Fruit fly (Drosophila melanogaster) whole organism, embryonic: ENCODE data around the gene CG33306.

Source experiments
- B-H1 ChIP-seq: fragments of 200-800 bp; sonication (Bioruptor generic); IDR thresholded peaks from 3 replicates; pipeline ENCODE4 v1.3.6; 2022; ENCODE audit warnings: missing biosample characterization, missing genetic modification characterization
- CG10959 ChIP-seq: fragments of 200-800 bp; sonication (Bioruptor generic); IDR thresholded peaks from 2 replicates; pipeline ENCODE4 v1.3.6; 2022; ENCODE audit warnings: missing biosample characterization, missing genetic modification characterization
- CG10979 ChIP-seq: fragments of 200-800 bp; sonication (Bioruptor generic); optimal IDR thresholded peaks from 2 replicates; lab custom pipeline; 2018; ENCODE audit warnings: missing biosample characterization, mild to moderate bottlenecking, missing genetic modification characterization, moderate library complexity
- CG11093 ChIP-seq: fragments of 200-800 bp; sonication (Bioruptor generic); IDR thresholded peaks from 3 replicates; pipeline ENCODE4 v1.3.6; 2022; ENCODE audit warnings: missing biosample characterization, missing genetic modification characterization
- CG11247 ChIP-seq: fragments of 200-800 bp; sonication (Bioruptor generic); IDR thresholded peaks from 2 replicates; pipeline ENCODE4 v1.3.6; 2022; ENCODE audit warnings: missing biosample characterization, missing genetic modification characterization
- CG11695 ChIP-seq: fragments of 200-800 bp; sonication (Bioruptor generic); IDR thresholded peaks from 3 replicates; pipeline ENCODE4 v1.3.6; 2022; ENCODE audit warnings: missing biosample characterization, missing genetic modification characterization
- CG12219 ChIP-seq: fragments of 200-800 bp; sonication (Bioruptor generic); optimal IDR thresholded peaks from 3 replicates; lab custom pipeline; 2018; ENCODE audit warnings: missing biosample characterization, mild to moderate bottlenecking, missing genetic modification characterization
- CG16863 ChIP-seq: fragments of 200-800 bp; sonication (Bioruptor generic); optimal IDR thresholded peaks from 3 replicates; lab custom pipeline; 2016; ENCODE audit warnings: missing biosample characterization, missing genetic modification characterization
- CG17361 ChIP-seq: fragments of 200-800 bp; sonication (Bioruptor generic); IDR thresholded peaks from 3 replicates; pipeline ENCODE4 v1.3.6; 2022; ENCODE audit warnings: missing biosample characterization, missing genetic modification characterization
- CG17612 ChIP-seq: fragments of 200-800 bp; sonication (Bioruptor generic); IDR thresholded peaks from 2 replicates; pipeline ENCODE4 v1.3.6; 2022; ENCODE audit warnings: missing biosample characterization, missing genetic modification characterization
- CG17802 ChIP-seq: fragments of 200-800 bp; sonication (Bioruptor generic); optimal IDR thresholded peaks from 2 replicates; lab custom pipeline; 2018; ENCODE audit warnings: missing biosample characterization, mild to moderate bottlenecking, missing genetic modification characterization, moderate library complexity
- CG18262 ChIP-seq: fragments of 200-800 bp; optimal IDR thresholded peaks from 3 replicates; lab custom pipeline; 2019; ENCODE audit warnings: missing biosample characterization, mild to moderate bottlenecking, missing genetic modification characterization, moderate library complexity
- CG18599 ChIP-seq: fragments of 200-800 bp; sonication (Bioruptor generic); optimal IDR thresholded peaks from 3 replicates; lab custom pipeline; 2017; ENCODE audit warnings: missing biosample characterization, missing genetic modification characterization, mild to moderate bottlenecking, moderate library complexity, missing genetic modification reagents
- CG2889 ChIP-seq: fragments of 200-800 bp; sonication (Bioruptor generic); IDR thresholded peaks from 3 replicates; pipeline ENCODE4 v1.3.6; 2022; ENCODE audit warnings: missing biosample characterization, missing genetic modification characterization
- CG30020 ChIP-seq: fragments of 200-800 bp; optimal IDR thresholded peaks from 2 replicates; lab custom pipeline; 2019; ENCODE audit warnings: missing biosample characterization, mild to moderate bottlenecking, missing genetic modification characterization, moderate library complexity
- CG3838 ChIP-seq: fragments of 200-800 bp; sonication (Bioruptor generic); optimal IDR thresholded peaks from 3 replicates; lab custom pipeline; 2016; ENCODE audit warnings: missing biosample characterization, missing genetic modification characterization
- CG42726 ChIP-seq: fragments of 200-800 bp; sonication (Bioruptor generic); IDR thresholded peaks from 2 replicates; pipeline ENCODE4 v1.3.6; 2022; ENCODE audit warnings: missing biosample characterization, missing genetic modification characterization; ENCODE audit not compliant: partially characterized antibody
- CG4328 ChIP-seq: fragments of 200-800 bp; sonication (Bioruptor generic); optimal IDR thresholded peaks from 3 replicates; lab custom pipeline; 2017; ENCODE audit warnings: missing biosample characterization, missing genetic modification reagents, missing genetic modification characterization
- CG4854 ChIP-seq: fragments of 200-800 bp; sonication (Bioruptor generic); optimal IDR thresholded peaks from 2 replicates; lab custom pipeline; 2016; ENCODE audit warnings: missing biosample characterization, missing genetic modification characterization, inconsistent platforms
- CG6254 ChIP-seq: fragments of 200-800 bp; sonication (Bioruptor generic); optimal IDR thresholded peaks from 3 replicates; lab custom pipeline; 2017; ENCODE audit warnings: mild to moderate bottlenecking, missing biosample characterization, missing genetic modification reagents, missing genetic modification characterization
- Dek ChIP-seq: fragments of 200-800 bp; sonication (Bioruptor generic); optimal IDR thresholded peaks from 3 replicates; lab custom pipeline; 2019; ENCODE audit warnings: missing biosample characterization, mild to moderate bottlenecking, missing genetic modification characterization, moderate library complexity
- Dref ChIP-seq: fragments of 200-800 bp; sonication (Bioruptor generic); IDR thresholded peaks from 2 replicates; pipeline ENCODE4 v1.3.6; 2022; ENCODE audit warnings: missing biosample characterization, missing genetic modification characterization
- Jarid2 ChIP-seq: fragments of 200-800 bp; sonication (Bioruptor generic); optimal IDR thresholded peaks from 3 replicates; lab custom pipeline; 2017; ENCODE audit warnings: mild to moderate bottlenecking, missing biosample characterization, missing genetic modification reagents, missing genetic modification characterization
- Lim3 ChIP-seq: fragments of 200-800 bp; sonication (Bioruptor generic); IDR thresholded peaks from 2 replicates; pipeline ENCODE4 v1.3.6; 2022; ENCODE audit warnings: missing biosample characterization, missing genetic modification characterization
- Mad ChIP-seq: fragments of 200-800 bp; sonication (Bioruptor generic); optimal IDR thresholded peaks from 2 replicates; lab custom pipeline; 2016; ENCODE audit warnings: missing biosample characterization, missing genetic modification characterization
- Mes4 ChIP-seq: fragments of 200-800 bp; sonication (Bioruptor generic); optimal IDR thresholded peaks from 2 replicates; lab custom pipeline; 2016; ENCODE audit warnings: missing biosample characterization, missing genetic modification characterization
- NC2β ChIP-seq: fragments of 200-800 bp; sonication (Bioruptor generic); optimal IDR thresholded peaks from 2 replicates; lab custom pipeline; 2016; ENCODE audit warnings: missing biosample characterization, missing genetic modification characterization
- Poxn ChIP-seq: fragments of 200-800 bp; sonication (Bioruptor generic); IDR thresholded peaks from 2 replicates; pipeline ENCODE4 v1.3.6; 2022; ENCODE audit warnings: missing biosample characterization, missing genetic modification characterization
- Scr ChIP-seq: fragments of 200-800 bp; sonication (Bioruptor generic); IDR thresholded peaks from 2 replicates; pipeline ENCODE4 v1.3.6; 2022; ENCODE audit warnings: missing biosample characterization, missing genetic modification characterization; ENCODE audit not compliant: partially characterized antibody
- ash1 ChIP-seq: fragments of 200-800 bp; sonication (Bioruptor generic); optimal IDR thresholded peaks from 2 replicates; lab custom pipeline; 2018; ENCODE audit warnings: missing biosample characterization, mild to moderate bottlenecking, missing genetic modification characterization
- br ChIP-seq: fragments of >200 bp; optimal IDR thresholded peaks from 2 replicates; lab custom pipeline; 2017
- cad ChIP-seq: fragments of >200 bp; optimal IDR thresholded peaks from 2 replicates; lab custom pipeline; 2017; ENCODE audit warnings: missing biosample characterization, missing genetic modification characterization
- cwo ChIP-seq: fragments of 200-800 bp; sonication (Bioruptor generic); optimal IDR thresholded peaks from 3 replicates; lab custom pipeline; 2017; ENCODE audit warnings: missing biosample characterization, missing genetic modification characterization, mild to moderate bottlenecking, moderate library complexity, missing genetic modification reagents
- disco-r ChIP-seq: fragments of 200-800 bp; sonication (Bioruptor generic); optimal IDR thresholded peaks from 2 replicates; lab custom pipeline; 2016; ENCODE audit warnings: missing biosample characterization, missing genetic modification characterization
- eve ChIP-seq, 2 experiments: fragments of >200 bp; optimal IDR thresholded peaks; 2 replicates each; lab custom pipeline; 2017; ENCODE audit warnings: missing biosample characterization in 2 of 2, missing genetic modification characterization in 2 of 2
- ewg ChIP-seq: fragments of 200-800 bp; sonication (Bioruptor generic); optimal IDR thresholded peaks from 3 replicates; lab custom pipeline; 2017; ENCODE audit warnings: mild to moderate bottlenecking, missing biosample characterization, missing genetic modification reagents, missing genetic modification characterization
- gsb ChIP-seq: fragments of 200-800 bp; sonication (Bioruptor generic); IDR thresholded peaks from 2 replicates; pipeline ENCODE4 v1.3.6; 2022; ENCODE audit warnings: missing biosample characterization, missing genetic modification characterization
- hb ChIP-seq: fragments of 200-800 bp; sonication (Bioruptor generic); IDR thresholded peaks from 3 replicates; pipeline ENCODE4 v1.3.6; 2022; ENCODE audit warnings: missing biosample characterization, missing genetic modification characterization; ENCODE audit not compliant: partially characterized antibody
- hkb ChIP-seq, 2 experiments: fragments of 200-800 bp in 1 of 2; fragments of >200 bp in 1 of 2; sonication (Bioruptor generic) in 1 of 2; IDR thresholded peaks in 1 of 2; optimal IDR thresholded peaks in 1 of 2; 2 replicates each; pipeline versions ENCODE4 v1.3.6 to Lab custom; 2017 to 2022; ENCODE audit warnings: missing biosample characterization in 1 of 2, missing genetic modification characterization in 1 of 2
- insv ChIP-seq, 2 experiments: fragments of 200-800 bp; sonication (Bioruptor generic); optimal IDR thresholded peaks; 3 replicates each; lab custom pipeline; 2016 to 2018; ENCODE audit warnings: missing biosample characterization in 2 of 2, missing genetic modification characterization in 2 of 2
- knrl ChIP-seq: fragments of 200-800 bp; sonication (Bioruptor generic); IDR thresholded peaks from 3 replicates; pipeline ENCODE4 v1.3.6; 2022; ENCODE audit warnings: missing biosample characterization, missing genetic modification characterization; ENCODE audit not compliant: partially characterized antibody
- odd ChIP-seq: fragments of 200-800 bp; sonication (Bioruptor generic); optimal IDR thresholded peaks from 2 replicates; lab custom pipeline; 2017; ENCODE audit warnings: missing biosample characterization, mild to moderate bottlenecking, missing genetic modification characterization
- pho ChIP-seq: fragments of 200-800 bp; sonication (Bioruptor generic); optimal IDR thresholded peaks from 2 replicates; lab custom pipeline; 2016; ENCODE audit warnings: missing biosample characterization, missing genetic modification characterization
- ranshi ChIP-seq: fragments of 200-800 bp; sonication (Bioruptor generic); IDR thresholded peaks from 2 replicates; pipeline ENCODE4 v1.3.6; 2022; ENCODE audit warnings: missing biosample characterization, missing genetic modification characterization
- schlank ChIP-seq: fragments of 200-800 bp; sonication (Bioruptor generic); optimal IDR thresholded peaks from 2 replicates; lab custom pipeline; 2018; ENCODE audit warnings: missing biosample characterization, mild to moderate bottlenecking, missing genetic modification characterization
- sens-2 ChIP-seq: fragments of 200-800 bp; sonication (Bioruptor generic); IDR thresholded peaks from 2 replicates; pipeline ENCODE4 v1.3.6; 2022; ENCODE audit warnings: missing biosample characterization, missing genetic modification characterization
- sna ChIP-seq: fragments of 200-800 bp; sonication (Bioruptor generic); IDR thresholded peaks from 2 replicates; pipeline ENCODE4 v1.3.6; 2022; ENCODE audit warnings: missing biosample characterization, missing genetic modification characterization; ENCODE audit not compliant: partially characterized antibody
- sob ChIP-seq: fragments of 200-800 bp; sonication (Bioruptor generic); IDR thresholded peaks from 2 replicates; pipeline ENCODE4 v1.3.6; 2022; ENCODE audit warnings: missing biosample characterization, missing genetic modification characterization
- trem ChIP-seq: fragments of 200-800 bp; optimal IDR thresholded peaks from 3 replicates; lab custom pipeline; 2019; ENCODE audit warnings: missing biosample characterization, mild to moderate bottlenecking, missing genetic modification characterization, moderate library complexity
- vfl ChIP-seq: fragments of 200-800 bp; sonication (Bioruptor generic); optimal IDR thresholded peaks from 2 replicates; lab custom pipeline; 2016; ENCODE audit warnings: missing biosample characterization, missing genetic modification characterization

Gene CG33306

dm6 chr2L:13839744-13840151, 3.8 kb downstream of the CG33306 start (continued):
- TF ChIP-seq odd (GFP tag; lab: Kevin White, UChicago) (peak; percentile 84), CG2889 (GFP tag; lab: Robert Waterston, UW) (peak; percentile 58; the same call in 1 of the 3 replicates), CG4854 (peak; percentile 81), CG17612 (GFP tag; lab: Robert Waterston, UW) (peak; percentile 37; the same call in 1 of the 2 replicates), ranshi (GFP tag; lab: Robert Waterston, UW) (peak; percentile 70), CG6254 (GFP tag; lab: Kevin White, UChicago) (peak; percentile 83), ash1 (GFP tag; lab: Kevin White, UChicago) (no peak), Mes4 (GFP tag; lab: Kevin White, UChicago) (peak; percentile 70), ewg (GFP tag; lab: Kevin White, UChicago) (peak; percentile 80), sna (no peak), CG30020 (tag; lab: Kevin White, UChicago) (peak; percentile 59), CG10979 (tag; lab: Kevin White, UChicago) (peak; percentile 85), Lim3 (no peak), pho (GFP tag; lab: Kevin White, UChicago) (peak; percentile 72), Mad (GFP tag; lab: Kevin White, UChicago) (peak; percentile 66), br (lab: Kevin White, UChicago) (no peak), hb (no peak), Jarid2 (GFP tag; lab: Kevin White, UChicago) (peak; percentile 1), CG18599 (GFP tag; lab: Kevin White, UChicago) (peak; percentile 81), disco-r (GFP tag; lab: Kevin White, UChicago) (peak; percentile 42), CG18262 (tag; lab: Kevin White, UChicago) (peak; percentile 86), schlank (peak; percentile 42), gsb (GFP tag; lab: Robert Waterston, UW) (0 out of 2 replicates have a peak, but pooled peaks have one; percentile 38), Dek (tag; lab: Kevin White, UChicago) (peak; percentile 74), CG4328 (GFP tag; lab: Kevin White, UChicago) (peak; percentile 43), trem (tag; lab: Kevin White, UChicago) (peak; percentile 69), CG17361 (peak; percentile 89), Dref (GFP tag; lab: Robert Waterston, UW) (no peak), sob (peak; percentile 68), insv (GFP tag; optimal IDR thresholded peaks at IDR 0.05; lab: Kevin White, UChicago) (no peak), Scr (GFP tag; lab: Robert Waterston, UW) (no peak), CG3838 (GFP tag; lab: Kevin White, UChicago) (peak; percentile 70), CG11695 (GFP tag; lab: Robert Waterston, UW) (peak; percentile 91), CG10959 (peak; percentile 36; the same call in 1 of the 2 replicates), knrl (GFP tag; lab: Robert Waterston, UW) (no peak), CG11247 (GFP tag; lab: Robert Waterston, UW) (no peak), CG17802 (tag; lab: Kevin White, UChicago) (peak; percentile 21), NC2β (GFP tag; lab: Kevin White, UChicago) (peak; percentile 60), CG16863 (GFP tag; lab: Kevin White, UChicago) (peak; percentile 81), sens-2 (GFP tag; lab: Robert Waterston, UW) (0 out of 2 replicates have a peak, but pooled peaks have one; percentile 39), CG11093 (GFP tag; lab: Robert Waterston, UW) (peak; percentile 56; the same call in 1 of the 3 replicates), B-H1 (GFP tag; lab: Robert Waterston, UW) (peak; percentile 63), CG42726 (GFP tag; lab: Robert Waterston, UW) (no peak), cad (GFP tag; lab: Kevin White, UChicago) (no peak), cwo (GFP tag; lab: Kevin White, UChicago) (peak; percentile 70), hkb (optimal IDR thresholded peaks at IDR 0.05; lab: Kevin White, UChicago) (no peak), hkb (GFP tag; IDR thresholded peaks at IDR 0.05; lab: Robert Waterston, UW) (peak; percentile 90), Poxn (peak; percentile 33; the same call in 1 of the 2 replicates), vfl (peak; percentile 13), CG12219 (GFP tag; lab: Kevin White, UChicago) (peak; percentile 72), eve (GFP tag; optimal IDR thresholded peaks at IDR 0.05; lab: Kevin White, UChicago) (peak in 1 of 2 experiments; percentile 93)
